Worm (Caenorhabditis elegans) whole organism, L2 larva: ENCODE measurements around the gene dnj-20.

ENCODE experiments used
- C34F6.9 ChIP-seq: fragments of 150-350 bp; optimal IDR thresholded peaks from 2 replicates; lab custom pipeline; 2014; ENCODE audit warnings: missing biosample characterization, missing genetic modification characterization
- F13H6.1 ChIP-seq: sonication (generic microtip); optimal IDR thresholded peaks from 2 replicates; lab custom pipeline; 2016; ENCODE audit warnings: missing genetic modification characterization, missing compliant biosample characterization
- alr-1 ChIP-seq: fragments of 150-350 bp; optimal IDR thresholded peaks from 2 replicates; lab custom pipeline; 2014; ENCODE audit warnings: missing biosample characterization, missing genetic modification characterization
- ama-1 ChIP-seq: fragments of 150-350 bp; optimal IDR thresholded peaks from 2 replicates; lab custom pipeline; 2018; ENCODE audit warnings: inconsistent platforms
- blmp-1 ChIP-seq: sonication (generic microtip); optimal IDR thresholded peaks from 2 replicates; lab custom pipeline; 2017; ENCODE audit warnings: missing genetic modification characterization, mild to moderate bottlenecking, missing compliant biosample characterization, antibody characterized with exemption, moderate library complexity; ENCODE audit not compliant: insufficient read depth
- ceh-16 ChIP-seq: fragments of 150-350 bp; optimal IDR thresholded peaks from 2 replicates; lab custom pipeline; 2014; ENCODE audit warnings: missing biosample characterization, missing genetic modification characterization
- crh-2 ChIP-seq: sonication (generic microtip); optimal IDR thresholded peaks from 2 replicates; lab custom pipeline; 2017; ENCODE audit warnings: missing biosample characterization, missing genetic modification characterization
- egl-27 ChIP-seq: sonication (generic microtip); optimal IDR thresholded peaks from 3 replicates; lab custom pipeline; 2017; ENCODE audit warnings: missing biosample characterization, missing genetic modification reagents, missing genetic modification characterization
- elt-1 ChIP-seq: fragments of 150-350 bp; optimal IDR thresholded peaks from 2 replicates; lab custom pipeline; 2014; ENCODE audit warnings: missing biosample characterization, missing genetic modification characterization
- fos-1 ChIP-seq: fragments of 150-350 bp; optimal IDR thresholded peaks from 2 replicates; lab custom pipeline; 2014; ENCODE audit warnings: missing biosample characterization, missing genetic modification characterization
- gmeb-1 ChIP-seq: fragments of 150-350 bp; optimal IDR thresholded peaks from 2 replicates; lab custom pipeline; 2014; ENCODE audit warnings: missing biosample characterization, missing genetic modification characterization
- lin-11 ChIP-seq: fragments of 150-350 bp; sonication (generic microtip); optimal IDR thresholded peaks from 2 replicates; lab custom pipeline; 2014; ENCODE audit warnings: missing biosample characterization, missing genetic modification characterization, inconsistent platforms, mixed read lengths
- lin-13 ChIP-seq: fragments of 150-350 bp; optimal IDR thresholded peaks from 2 replicates; lab custom pipeline; 2014; ENCODE audit warnings: missing biosample characterization, missing genetic modification reagents, missing genetic modification characterization
- lsy-2 ChIP-seq, 2 experiments: fragments of 150-350 bp in 1 of 2; sonication (generic microtip) in 1 of 2; optimal IDR thresholded peaks; 2 replicates each; lab custom pipeline; 2014 to 2017; ENCODE audit warnings: missing biosample characterization in 2 of 2, missing genetic modification characterization in 2 of 2
- mab-5 ChIP-seq: fragments of 150-350 bp; optimal IDR thresholded peaks from 2 replicates; lab custom pipeline; 2014; ENCODE audit warnings: missing biosample characterization, missing genetic modification characterization
- mbf-1 ChIP-seq: sonication (generic microtip); optimal IDR thresholded peaks from 2 replicates; lab custom pipeline; 2017; ENCODE audit warnings: missing biosample characterization, missing genetic modification characterization
- mdl-1 ChIP-seq, 2 experiments: fragments of 150-350 bp in 1 of 2; sonication (generic microtip) in 1 of 2; optimal IDR thresholded peaks; 2 replicates each; lab custom pipeline; 2017; ENCODE audit warnings: missing biosample characterization in 2 of 2, missing genetic modification characterization in 2 of 2
- nhr-10 ChIP-seq: sonication (generic microtip); optimal IDR thresholded peaks from 2 replicates; lab custom pipeline; 2017; ENCODE audit warnings: missing biosample characterization, missing genetic modification characterization
- nhr-129 ChIP-seq: fragments of 150-350 bp; optimal IDR thresholded peaks from 2 replicates; lab custom pipeline; 2014; ENCODE audit warnings: missing biosample characterization, missing genetic modification characterization
- nhr-21 ChIP-seq: fragments of 150-350 bp; optimal IDR thresholded peaks from 2 replicates; lab custom pipeline; 2014; ENCODE audit warnings: missing biosample characterization, missing genetic modification characterization
- sma-3 ChIP-seq: sonication (generic microtip); optimal IDR thresholded peaks from 2 replicates; lab custom pipeline; 2016; ENCODE audit warnings: missing genetic modification reagents, missing genetic modification characterization, missing compliant biosample characterization
- sma-9 ChIP-seq, 2 experiments: fragments of 150-350 bp in 1 of 2; sonication (generic microtip) in 1 of 2; optimal IDR thresholded peaks; 2 replicates each; lab custom pipeline; 2014 to 2016; ENCODE audit warnings: missing genetic modification characterization in 2 of 2, mild to moderate bottlenecking in 1 of 2, missing biosample characterization in 1 of 2, missing compliant biosample characterization in 1 of 2, missing genetic modification reagents in 1 of 2, moderate library complexity in 1 of 2
- snpc-4 ChIP-seq: fragments of 150-350 bp; optimal IDR thresholded peaks from 2 replicates; lab custom pipeline; 2014; ENCODE audit warnings: missing biosample characterization, missing genetic modification characterization
- unc-39 ChIP-seq: fragments of 150-350 bp; optimal IDR thresholded peaks from 2 replicates; lab custom pipeline; 2014; ENCODE audit warnings: missing biosample characterization, missing genetic modification characterization
- unc-55 ChIP-seq: fragments of 150-350 bp; sonication (generic microtip); optimal IDR thresholded peaks from 3 replicates; lab custom pipeline; 2014; ENCODE audit warnings: missing biosample characterization, missing genetic modification reagents, missing genetic modification characterization
- unc-62 ChIP-seq: fragments of 150-350 bp; optimal IDR thresholded peaks from 2 replicates; lab custom pipeline; 2014; ENCODE audit warnings: missing biosample characterization, missing genetic modification reagents, missing genetic modification characterization
- ztf-1 ChIP-seq: fragments of 200-800 bp; sonication (Bioruptor generic); conservative IDR thresholded peaks from 2 replicates; pipeline ENCODE4 v1.3.6; 2022; ENCODE audit warnings: missing genetic modification characterization, missing compliant biosample characterization

The dnj-20 gene

DNA sequence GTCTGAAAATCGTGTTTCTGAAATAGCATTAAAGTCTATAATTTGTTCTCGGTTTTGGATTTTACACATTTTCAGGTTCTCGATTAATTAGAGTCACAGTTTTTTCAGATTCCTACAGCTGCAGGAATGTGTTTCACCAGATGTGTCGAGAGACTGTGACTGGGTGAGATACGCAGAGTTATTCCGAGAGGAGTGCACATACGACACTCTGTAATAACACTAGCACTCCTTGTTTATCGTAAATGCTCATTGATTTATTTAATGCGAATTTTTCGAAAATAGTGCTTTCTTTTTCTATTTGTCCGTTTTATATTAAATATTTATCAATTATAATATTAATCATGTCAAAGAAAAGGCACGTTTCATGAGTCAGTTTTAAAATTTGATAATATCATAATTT is 43.4 kb upstream of the dnj-20 start, which contains the start of gene ZK1320.11:
ZK1320.11 (plus strand) TSS at position 243 of the 400 bp plus-strand sequence.
- TF ChIP-seq elt-1 (no peak), mbf-1 (tag; lab: Kevin White, UChicago) (no peak), unc-55 (GFP tag; lab: Kevin White, UChicago) (peak; percentile 73), nhr-129 (peak; percentile 16), C34F6.9 (peak; percentile 34), lsy-2 (tag; optimal IDR thresholded peaks at IDR 0.05; lab: Kevin White, UChicago) (peak in 1 of 2 experiments; percentile 60), lin-13 (no peak), egl-27 (tag; lab: Kevin White, UChicago) (no peak)

DNA sequence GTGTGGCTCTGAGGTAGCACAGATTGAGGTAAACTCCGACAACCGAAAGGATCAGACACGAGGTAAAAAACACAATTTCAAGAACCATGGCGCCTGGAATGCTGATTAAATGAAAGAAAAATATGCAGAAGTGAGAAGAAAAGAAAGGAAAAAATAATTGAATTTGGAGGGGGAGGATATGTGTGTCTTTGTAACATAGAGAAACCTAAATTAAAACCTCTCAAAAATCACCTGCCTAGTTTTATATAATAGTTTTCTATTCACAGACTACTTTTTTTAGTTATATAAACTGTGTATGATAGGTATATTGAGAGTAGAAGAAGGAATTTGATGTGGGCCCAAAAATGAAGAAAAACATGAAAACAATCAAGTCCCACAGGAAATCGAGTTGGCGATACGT is 41.6 kb upstream of the dnj-20 start, which contains the start of gene ZK1320.5:
ZK1320.5 (minus strand) TSS at position 101 of the 400 bp plus-strand sequence.
- TF ChIP-seq ama-1 (lab: Kevin White, UChicago), result no peak
- no peak for TF ChIP-seq alr-1 (tag; lab: Kevin White, UChicago)

DNA sequence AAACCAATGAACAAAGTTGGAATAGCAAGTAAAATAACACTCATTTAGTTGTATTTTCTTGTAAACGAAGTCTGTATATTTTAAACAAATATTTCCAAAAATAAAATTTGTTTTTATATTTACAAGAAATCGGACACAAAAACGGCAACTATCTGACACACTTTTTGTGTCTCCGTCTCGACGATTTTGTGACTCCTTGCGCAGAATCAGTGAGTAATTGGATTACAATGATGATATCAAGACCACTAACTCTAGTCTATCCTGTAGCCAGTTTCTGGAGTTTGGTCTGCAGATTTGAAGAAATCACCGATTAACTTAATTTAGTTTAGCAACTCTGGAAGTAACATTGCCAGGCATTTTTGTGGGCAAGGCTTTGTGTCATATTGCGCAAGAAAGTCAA is 38.8 kb upstream of the dnj-20 start, which contains the start of gene cyp-13A10:
cyp-13A10 (minus strand) TSS at position 88 of the 400 bp plus-strand sequence.
- no peak for TF ChIP-seq mbf-1 (tag; lab: Kevin White, UChicago)
- TF ChIP-seq fos-1 (tag; lab: Kevin White, UChicago), result peak; percentile 22

DNA sequence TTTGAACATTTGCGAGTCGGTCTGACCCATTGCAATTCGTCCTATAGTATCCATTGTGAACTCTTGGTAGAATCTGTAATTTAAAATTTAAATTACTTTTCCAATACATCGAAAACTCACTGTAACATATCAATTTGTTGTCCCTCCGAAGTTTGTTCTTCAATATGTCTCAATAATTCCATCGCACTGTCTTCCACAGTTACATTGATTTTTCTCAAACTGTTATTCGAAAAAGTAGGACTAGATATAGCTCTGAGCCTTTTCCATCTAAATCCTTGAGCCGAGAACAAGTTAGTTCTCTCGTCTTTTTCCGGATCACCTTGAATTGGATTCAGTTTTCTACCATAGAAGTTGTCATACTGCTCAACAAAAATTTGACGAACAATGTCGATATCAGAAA is 38.2 kb upstream of the dnj-20 start:
- TF ChIP-seq ceh-16 (tag; lab: Kevin White, UChicago) (no peak), C34F6.9 (no peak), unc-55 (GFP tag; lab: Kevin White, UChicago) (no peak), mdl-1 (tag; optimal IDR thresholded peaks at IDR 0.05; lab: Kevin White, UChicago) (no peak), nhr-21 (tag; lab: Kevin White, UChicago) (no peak), unc-39 (tag; lab: Kevin White, UChicago) (no peak)

DNA sequence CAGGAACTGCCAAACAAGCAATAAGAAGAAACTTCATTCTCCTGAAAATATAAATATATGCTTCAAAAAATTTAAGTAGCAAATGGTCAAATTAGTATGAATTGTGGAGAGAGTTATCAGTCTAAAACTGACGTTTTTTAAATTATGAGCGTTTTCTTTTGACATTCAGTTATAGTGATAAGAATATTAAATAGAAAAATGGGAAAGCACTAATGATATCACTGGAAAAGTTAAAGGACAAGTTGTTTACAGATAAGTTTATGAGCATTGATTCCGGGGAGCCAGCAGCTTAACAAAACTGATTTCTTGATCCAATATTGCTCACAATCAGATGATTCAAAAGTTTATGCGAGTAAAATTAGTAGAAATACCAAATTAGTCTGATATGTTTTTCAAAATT is 36.4 kb upstream of the dnj-20 start, which contains the start of gene ZK1320.3:
ZK1320.3 (minus strand) TSS at position 41 of the 400 bp plus-strand sequence.
- no peak for TF ChIP-seq nhr-10 (tag; lab: Kevin White, UChicago)
- peak; percentile 87 for TF ChIP-seq fos-1 (tag; lab: Kevin White, UChicago)
- no peak for TF ChIP-seq gmeb-1

DNA sequence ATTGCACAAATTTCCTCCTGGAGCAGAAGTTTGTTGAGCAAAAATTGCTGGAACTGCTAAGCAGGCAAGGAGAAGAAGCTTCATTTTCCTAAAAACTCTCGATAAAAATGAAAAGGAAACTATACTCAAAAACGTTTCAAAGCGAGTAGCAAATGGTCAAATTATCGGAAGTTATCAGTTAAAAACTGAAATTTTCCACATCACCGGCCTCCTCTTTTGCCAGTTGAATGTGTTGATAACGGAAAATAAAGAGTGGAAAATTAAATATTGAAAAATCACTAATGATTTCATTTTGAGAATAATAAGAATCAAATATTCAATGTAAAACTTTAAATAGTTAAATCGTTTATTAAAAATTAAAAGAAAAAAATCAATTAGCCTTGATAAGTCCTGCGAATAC is 34.9 kb upstream of the dnj-20 start, which contains the start of gene ZK1320.2:
ZK1320.2 (minus strand) TSS at position 88 of the 400 bp plus-strand sequence.
- no peak for TF ChIP-seq ceh-16 (tag; lab: Kevin White, UChicago)
- peak; percentile 52 for TF ChIP-seq crh-2
- peak; percentile 79 for TF ChIP-seq fos-1 (tag; lab: Kevin White, UChicago)

DNA sequence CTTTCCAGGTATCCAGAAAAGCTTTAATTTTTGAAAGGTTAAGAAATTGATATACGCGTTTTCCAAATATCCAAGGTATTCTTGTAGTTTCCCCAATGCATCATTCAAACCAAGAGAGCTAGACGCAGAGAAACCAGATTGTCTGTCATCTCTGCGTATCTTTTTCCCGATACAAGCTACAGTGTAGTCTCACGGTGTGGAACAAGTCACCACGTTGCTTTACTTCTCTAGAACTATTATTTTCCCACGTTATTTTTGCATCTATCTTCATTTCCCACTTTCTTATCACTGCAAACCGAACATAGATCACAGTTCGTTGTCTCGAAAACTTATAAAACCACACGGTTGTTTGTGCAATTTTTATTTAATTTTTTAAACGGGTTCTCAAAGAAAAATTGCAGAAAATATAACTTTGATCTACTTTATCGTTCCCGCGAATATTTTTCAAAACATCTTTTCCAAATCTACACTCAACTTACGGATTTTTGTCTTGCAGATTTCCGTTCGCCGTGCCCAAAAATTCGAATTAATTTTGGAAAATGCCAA is 32.3 kb upstream of the dnj-20 start, which contains the start of gene gstk-1:
gstk-1 (plus strand) TSS at position 496 of the 546 bp plus-strand sequence.
- TF ChIP-seq unc-62 (GFP tag; lab: Kevin White, UChicago), result no peak
- TF ChIP-seq mdl-1 (tag; optimal IDR thresholded peaks at IDR 0.05; lab: Kevin White, UChicago), result peak in 1 of 2 experiments; percentile 42
- TF ChIP-seq mbf-1 (tag; lab: Kevin White, UChicago), result no peak
- TF ChIP-seq blmp-1 (tag; lab: Kevin White, UChicago), result peak; percentile 25
- TF ChIP-seq sma-3 (GFP tag; lab: Kevin White, UChicago), result peak; percentile 54
- TF ChIP-seq lsy-2 (tag; optimal IDR thresholded peaks at IDR 0.05; lab: Kevin White, UChicago), result peak in 1 of 2 experiments; percentile 35
- TF ChIP-seq C34F6.9, result no peak
- TF ChIP-seq crh-2, result peak; percentile 81
- TF ChIP-seq lin-13, result peak; percentile 82
- TF ChIP-seq nhr-21 (tag; lab: Kevin White, UChicago), result peak; percentile 59
- peak; percentile 11 for TF ChIP-seq F13H6.1
- TF ChIP-seq ama-1 (lab: Kevin White, UChicago), result no peak
- TF ChIP-seq mab-5 (tag; lab: Kevin White, UChicago), result no peak
- peak; percentile 89 for TF ChIP-seq sma-9 (GFP tag; optimal IDR thresholded peaks at IDR 0.05; lab: Kevin White, UChicago)
- no peak for TF ChIP-seq sma-9 (tag; optimal IDR thresholded peaks at IDR 0.05; lab: Kevin White, UChicago)
- no peak for TF ChIP-seq ztf-1 (GFP tag; lab: Robert Waterston, UW)
- no peak for TF ChIP-seq snpc-4 (tag; lab: Kevin White, UChicago)
- TF ChIP-seq lin-11, result no peak
- TF ChIP-seq fos-1 (tag; lab: Kevin White, UChicago), result peak; percentile 44
